Worm (Caenorhabditis elegans): ENCODE data around the gene C35B1.9.

- TF ChIP-seq hmg-1.1 (GFP tag; IDR thresholded peaks at IDR 0.05) (peak; percentile 92), lin-39 (tag; optimal IDR thresholded peaks at IDR 0.05) (no peak), daf-8 (GFP tag; IDR thresholded peaks at IDR 0.05) (no peak), mdl-1 (tag; optimal IDR thresholded peaks at IDR 0.05) (peak in 1 of 2 experiments; percentile 59), snpc-4 (tag; optimal IDR thresholded peaks at IDR 0.05) (no peak), nhr-25 (tag; optimal IDR thresholded peaks at IDR 0.05; ENCODE audit: borderline replicate concordance, insufficient read depth) (no peak), nhr-102 (tag; optimal IDR thresholded peaks at IDR 0.05) (peak; percentile 33), ceh-82 (tag; optimal IDR thresholded peaks at IDR 0.05) (no peak), F10B5.3 (tag; optimal IDR thresholded peaks at IDR 0.05) (no peak), lsy-2 (tag; optimal IDR thresholded peaks at IDR 0.05) (peak in 1 of 2 experiments; percentile 69), ceh-44 (GFP tag; IDR thresholded peaks at IDR 0.05) (no peak), F37D6.2 (tag; optimal IDR thresholded peaks at IDR 0.05) (peak; percentile 53), egl-27 (tag; optimal IDR thresholded peaks at IDR 0.05) (no peak), zag-1 (tag; optimal IDR thresholded peaks at IDR 0.05) (no peak)
Measured at ce11 chrIV:4093087-4093486, 12.3 kb upstream of the C35B1.9 start.
